Fruit fly (Drosophila melanogaster) whole organism: ENCODE measurements around the gene Naxd.

ENCODE experiments used
- CG8478 ChIP-seq: fragments of >200 bp; optimal IDR thresholded peaks from 2 replicates; lab custom pipeline; 2018; ENCODE audit warnings: inconsistent platforms
- pan ChIP-seq: fragments of >200 bp; optimal IDR thresholded peaks from 2 replicates; lab custom pipeline; 2017
- psq ChIP-seq: fragments of >200 bp; optimal IDR thresholded peaks from 2 replicates; lab custom pipeline; 2017
- usp ChIP-seq: fragments of >200 bp; optimal IDR thresholded peaks from 2 replicates; lab custom pipeline; 2017; ENCODE audit warnings: missing biosample characterization, missing genetic modification characterization, mixed read lengths

dm6 chr3L:19080926-19081700 lies 16.4 kb downstream of the Naxd start:
- no peak for TF ChIP-seq psq (lab: Kevin White, UChicago)
- no peak for TF ChIP-seq CG8478 (lab: Kevin White, UChicago)
- no peak for TF ChIP-seq pan (lab: Kevin White, UChicago)
- TF ChIP-seq usp (GFP tag; lab: Kevin White, UChicago) = no peak
